Worm (Caenorhabditis elegans) whole organism, L1 larva: Measurements from ENCODE around the gene ldh-1.
A peak's percentile ranks its signal among the peaks of the same experiment; 100 is the strongest.

ENCODE experiments used
- C04F5.9 ChIP-seq: sonication (generic microtip); optimal IDR thresholded peaks from 2 replicates; lab custom pipeline; 2016; ENCODE audit warnings: missing genetic modification characterization, missing compliant biosample characterization
- C16A3.4 ChIP-seq: fragments of 150-350 bp; optimal IDR thresholded peaks from 2 replicates; lab custom pipeline; 2014; ENCODE audit warnings: missing biosample characterization, missing genetic modification characterization
- C34B4.2 ChIP-seq: sonication (generic microtip); optimal IDR thresholded peaks from 2 replicates; lab custom pipeline; 2017; ENCODE audit warnings: mild to moderate bottlenecking, missing genetic modification characterization, missing compliant biosample characterization
- F16B12.6 ChIP-seq: fragments of 150-350 bp; optimal IDR thresholded peaks from 2 replicates; lab custom pipeline; 2014; ENCODE audit warnings: missing biosample characterization, missing genetic modification characterization
- Y116A8C.19 ChIP-seq: sonication (generic microtip); optimal IDR thresholded peaks from 2 replicates; lab custom pipeline; 2016; ENCODE audit warnings: missing compliant biosample characterization, missing genetic modification characterization, borderline replicate concordance
- alr-1 ChIP-seq: fragments of 200-800 bp; sonication (Bioruptor generic); optimal IDR thresholded peaks from 2 replicates; lab custom pipeline; 2018; ENCODE audit warnings: borderline replicate concordance, mild to moderate bottlenecking, missing genetic modification characterization, missing compliant biosample characterization
- aly-2 ChIP-seq: fragments of 150-350 bp; optimal IDR thresholded peaks from 2 replicates; lab custom pipeline; 2014; ENCODE audit warnings: missing biosample characterization, missing genetic modification characterization
- ama-1 ChIP-seq: fragments of 150-350 bp; optimal IDR thresholded peaks from 2 replicates; lab custom pipeline; 2014
- ceh-63 ChIP-seq: fragments of 200-800 bp; sonication (Bioruptor generic); optimal IDR thresholded peaks from 2 replicates; lab custom pipeline; 2018; ENCODE audit warnings: mild to moderate bottlenecking, missing genetic modification characterization, missing compliant biosample characterization
- ceh-88 ChIP-seq: fragments of 200-800 bp; sonication (Bioruptor generic); IDR thresholded peaks from 2 replicates; pipeline ENCODE4 v1.3.6; 2022; ENCODE audit warnings: missing genetic modification characterization, missing compliant biosample characterization
- ceh-90 ChIP-seq: sonication (generic microtip); optimal IDR thresholded peaks from 2 replicates; lab custom pipeline; 2016; ENCODE audit warnings: missing genetic modification characterization, missing compliant biosample characterization
- ces-1 ChIP-seq: fragments of 150-350 bp; optimal IDR thresholded peaks from 2 replicates; lab custom pipeline; 2014; ENCODE audit warnings: missing biosample characterization, missing genetic modification reagents, missing genetic modification characterization
- dpl-1 ChIP-seq, 3 experiments: fragments of 150-350 bp in 2 of 3; sonication (generic microtip) in 1 of 3; optimal IDR thresholded peaks; 2 replicates each; lab custom pipeline; 2014 to 2017; ENCODE audit warnings: missing biosample characterization in 3 of 3, missing genetic modification characterization in 3 of 3, missing genetic modification reagents in 3 of 3
- dsc-1 ChIP-seq: sonication (generic microtip); optimal IDR thresholded peaks from 2 replicates; lab custom pipeline; 2016; ENCODE audit warnings: mild to moderate bottlenecking, missing genetic modification characterization, missing compliant biosample characterization
- efl-3 ChIP-seq: fragments of 200-800 bp; sonication (Bioruptor generic); optimal IDR thresholded peaks from 2 replicates; lab custom pipeline; 2018; ENCODE audit warnings: mild to moderate bottlenecking, missing genetic modification characterization, missing compliant biosample characterization
- egl-27 ChIP-seq, 2 experiments: fragments of 150-350 bp in 1 of 2; sonication (generic microtip); optimal IDR thresholded peaks; 3 replicates each; lab custom pipeline; 2017 to 2018; ENCODE audit warnings: missing biosample characterization in 2 of 2, missing genetic modification characterization in 2 of 2, missing genetic modification reagents in 2 of 2
- elt-2 ChIP-seq: sonication (generic microtip); optimal IDR thresholded peaks from 2 replicates; lab custom pipeline; 2016; ENCODE audit warnings: missing genetic modification characterization, mild to moderate bottlenecking, inconsistent platforms, missing compliant biosample characterization, missing genetic modification reagents
- ets-5 ChIP-seq: fragments of 200-800 bp; sonication (Bioruptor generic); IDR thresholded peaks from 2 replicates; pipeline ENCODE4 v1.3.6; 2022; ENCODE audit warnings: missing genetic modification characterization, missing compliant biosample characterization
- fkh-4 ChIP-seq: sonication (generic microtip); optimal IDR thresholded peaks from 2 replicates; lab custom pipeline; 2016; ENCODE audit warnings: missing compliant biosample characterization, missing genetic modification characterization, borderline replicate concordance
- fkh-8 ChIP-seq: sonication (generic microtip); optimal IDR thresholded peaks from 2 replicates; lab custom pipeline; 2016; ENCODE audit warnings: mild to moderate bottlenecking, missing genetic modification characterization, missing compliant biosample characterization
- fos-1 ChIP-seq: fragments of 150-350 bp; optimal IDR thresholded peaks from 2 replicates; lab custom pipeline; 2014; ENCODE audit warnings: missing biosample characterization, missing genetic modification characterization
- hlh-17 ChIP-seq: fragments of 200-800 bp; sonication (Bioruptor generic); optimal IDR thresholded peaks from 2 replicates; lab custom pipeline; 2018; ENCODE audit warnings: missing genetic modification characterization, mild to moderate bottlenecking, missing compliant biosample characterization, moderate library complexity, borderline replicate concordance
- hpl-2 ChIP-seq: fragments of 150-350 bp; optimal IDR thresholded peaks from 2 replicates; lab custom pipeline; 2014; ENCODE audit warnings: missing biosample characterization, missing genetic modification reagents, missing genetic modification characterization
- irx-1 ChIP-seq: sonication (generic microtip); optimal IDR thresholded peaks from 2 replicates; lab custom pipeline; 2016; ENCODE audit warnings: missing genetic modification characterization, missing compliant biosample characterization
- isw-1 ChIP-seq: fragments of 200-800 bp; sonication (Bioruptor generic); IDR thresholded peaks from 2 replicates; pipeline ENCODE4 v1.3.6; 2022; ENCODE audit warnings: missing genetic modification characterization, missing compliant biosample characterization
- lin-14 ChIP-seq: fragments of 200-800 bp; sonication (Bioruptor generic); optimal IDR thresholded peaks from 2 replicates; lab custom pipeline; 2018; ENCODE audit warnings: mild to moderate bottlenecking, missing genetic modification characterization, moderate library complexity, missing compliant biosample characterization
- lin-35 ChIP-seq, 2 experiments: fragments of 150-350 bp; optimal IDR thresholded peaks; 2 replicates each; lab custom pipeline; 2014; ENCODE audit warnings: missing biosample characterization in 2 of 2, missing genetic modification characterization in 2 of 2, missing genetic modification reagents in 2 of 2
- lir-3 ChIP-seq: sonication (generic microtip); optimal IDR thresholded peaks from 2 replicates; lab custom pipeline; 2016; ENCODE audit warnings: mild to moderate bottlenecking, missing genetic modification characterization, moderate library complexity, missing compliant biosample characterization; ENCODE audit not compliant: poor library complexity
- lsy-2 ChIP-seq, 2 experiments: fragments of 150-350 bp; optimal IDR thresholded peaks; 2 replicates each; lab custom pipeline; 2014; ENCODE audit warnings: missing biosample characterization in 2 of 2, missing genetic modification characterization in 2 of 2
- mef-2 ChIP-seq: fragments of 150-350 bp; optimal IDR thresholded peaks from 2 replicates; lab custom pipeline; 2014; ENCODE audit warnings: missing biosample characterization, missing genetic modification characterization
- mep-1 ChIP-seq: fragments of 150-350 bp; optimal IDR thresholded peaks from 2 replicates; lab custom pipeline; 2014; ENCODE audit warnings: missing biosample characterization, missing genetic modification characterization
- nhr-19 ChIP-seq: fragments of 200-800 bp; sonication (Bioruptor generic); conservative IDR thresholded peaks from 2 replicates; pipeline ENCODE4 v1.3.6; 2022; ENCODE audit warnings: missing genetic modification characterization, missing compliant biosample characterization
- nhr-20 ChIP-seq: sonication (generic microtip); optimal IDR thresholded peaks from 2 replicates; lab custom pipeline; 2016; ENCODE audit warnings: mild to moderate bottlenecking, missing genetic modification characterization, missing compliant biosample characterization
- nhr-237 ChIP-seq: fragments of 150-350 bp; optimal IDR thresholded peaks from 2 replicates; lab custom pipeline; 2014; ENCODE audit warnings: missing biosample characterization, missing genetic modification characterization
- nhr-28 ChIP-seq: fragments of 150-350 bp; optimal IDR thresholded peaks from 2 replicates; lab custom pipeline; 2014; ENCODE audit warnings: missing biosample characterization, missing genetic modification characterization
- nhr-47 ChIP-seq: sonication (generic microtip); optimal IDR thresholded peaks from 2 replicates; lab custom pipeline; 2016; ENCODE audit warnings: mild to moderate bottlenecking, missing genetic modification characterization, moderate library complexity, missing compliant biosample characterization
- nhr-71 ChIP-seq: sonication (generic microtip); optimal IDR thresholded peaks from 2 replicates; lab custom pipeline; 2016; ENCODE audit warnings: mild to moderate bottlenecking, missing genetic modification characterization, moderate library complexity, missing compliant biosample characterization
- nhr-76 ChIP-seq: sonication (generic microtip); optimal IDR thresholded peaks from 2 replicates; lab custom pipeline; 2017; ENCODE audit warnings: missing biosample characterization, missing genetic modification characterization
- nhr-77 ChIP-seq: fragments of 150-350 bp; optimal IDR thresholded peaks from 2 replicates; lab custom pipeline; 2014; ENCODE audit warnings: missing biosample characterization, missing genetic modification characterization
- pqm-1 ChIP-seq: sonication (generic microtip); optimal IDR thresholded peaks from 3 replicates; lab custom pipeline; 2017; ENCODE audit warnings: missing biosample characterization, missing genetic modification characterization
- snu-23 ChIP-seq: sonication (generic microtip); optimal IDR thresholded peaks from 2 replicates; lab custom pipeline; 2016; ENCODE audit warnings: missing genetic modification characterization, missing compliant biosample characterization
- tbx-2 ChIP-seq: sonication (generic microtip); optimal IDR thresholded peaks from 2 replicates; lab custom pipeline; 2016; ENCODE audit warnings: missing genetic modification characterization, missing compliant biosample characterization
- tlp-1 ChIP-seq: fragments of 150-350 bp; optimal IDR thresholded peaks from 2 replicates; lab custom pipeline; 2014; ENCODE audit warnings: missing biosample characterization, missing genetic modification characterization
- unc-130 ChIP-seq: fragments of 150-350 bp; optimal IDR thresholded peaks from 2 replicates; lab custom pipeline; 2017; ENCODE audit warnings: missing biosample characterization, missing genetic modification characterization, inconsistent platforms
- unc-30 ChIP-seq: sonication (generic microtip); optimal IDR thresholded peaks from 2 replicates; lab custom pipeline; 2017; ENCODE audit warnings: missing biosample characterization, missing genetic modification characterization
- unc-62 ChIP-seq: fragments of 150-350 bp; optimal IDR thresholded peaks from 2 replicates; lab custom pipeline; 2014; ENCODE audit warnings: missing biosample characterization, missing genetic modification reagents, missing genetic modification characterization
- unc-86 ChIP-seq: sonication (generic microtip); optimal IDR thresholded peaks from 2 replicates; lab custom pipeline; 2016; ENCODE audit warnings: missing genetic modification characterization, missing compliant biosample characterization
- vab-15 ChIP-seq: sonication (generic microtip); optimal IDR thresholded peaks from 2 replicates; lab custom pipeline; 2017; ENCODE audit warnings: missing genotype, mild to moderate bottlenecking, missing genetic modification characterization, missing compliant biosample characterization
- zag-1 ChIP-seq: fragments of 150-350 bp; optimal IDR thresholded peaks from 2 replicates; lab custom pipeline; 2014; ENCODE audit warnings: missing biosample characterization, missing genetic modification characterization
- zip-4 ChIP-seq: fragments of 200-800 bp; sonication (Bioruptor generic); optimal IDR thresholded peaks from 2 replicates; lab custom pipeline; 2018; ENCODE audit warnings: mild to moderate bottlenecking, missing genetic modification characterization, moderate library complexity, missing compliant biosample characterization
- ztf-11 ChIP-seq, 2 experiments: sonication (generic microtip); optimal IDR thresholded peaks; 2 replicates each; lab custom pipeline; 2016 to 2017; ENCODE audit warnings: missing genetic modification characterization in 2 of 2, missing biosample characterization in 1 of 2, missing compliant biosample characterization in 1 of 2
- ztf-4 ChIP-seq: fragments of 150-350 bp; optimal IDR thresholded peaks from 2 replicates; lab custom pipeline; 2014; ENCODE audit warnings: missing biosample characterization, missing genetic modification characterization

ldh-1 gene

ce11 chrII:11761806-11762512 lies 38.0 kb downstream of the ldh-1 start (continued):
- TF ChIP-seq lir-3 (tag; lab: Kevin White, UChicago) (no peak), fos-1 (tag; lab: Kevin White, UChicago) (no peak), ztf-11 (tag; optimal IDR thresholded peaks at IDR 0.05; lab: Kevin White, UChicago) (no peak), F16B12.6 (tag; lab: Kevin White, UChicago) (peak; percentile 10), ceh-88 (GFP tag; lab: Robert Waterston, UW) (peak; percentile 52; the same call in 1 of the 2 replicates), lin-35 (GFP tag; optimal IDR thresholded peaks at IDR 0.05; lab: Kevin White, UChicago) (peak; percentile 2 to 53), elt-2 (tag; lab: Kevin White, UChicago) (peak; percentile 8), fkh-4 (no peak), snu-23 (GFP tag; lab: Kevin White, UChicago) (peak; percentile 55), ztf-4 (tag; lab: Kevin White, UChicago) (peak; percentile 91), tbx-2 (no peak), unc-130 (tag; lab: Kevin White, UChicago) (no peak), ceh-90 (tag; lab: Kevin White, UChicago) (no peak), C34B4.2 (no peak), mef-2 (tag; lab: Kevin White, UChicago) (peak; percentile 56), dpl-1 (GFP tag; optimal IDR thresholded peaks at IDR 0.05; lab: Kevin White, UChicago) (peak in 2 of 3 experiments; percentile 29 to 46), irx-1 (tag; lab: Kevin White, UChicago) (peak; percentile 15), ces-1 (GFP tag; lab: Kevin White, UChicago) (no peak), fkh-8 (tag; lab: Kevin White, UChicago) (peak; percentile 80), mep-1 (tag; lab: Kevin White, UChicago) (peak; percentile 95), aly-2 (tag; lab: Kevin White, UChicago) (peak; percentile 98), zag-1 (tag; lab: Kevin White, UChicago) (no peak), ets-5 (GFP tag; lab: Robert Waterston, UW) (no peak), nhr-77 (tag; lab: Kevin White, UChicago) (no peak), isw-1 (peak; percentile 14; the same call in 1 of the 2 replicates), nhr-20 (tag; lab: Kevin White, UChicago) (peak; percentile 57), ceh-63 (GFP tag; lab: Kevin White, UChicago) (no peak), nhr-28 (no peak), zip-4 (GFP tag; lab: Kevin White, UChicago) (no peak), vab-15 (tag; lab: Kevin White, UChicago) (no peak), efl-3 (GFP tag; lab: Kevin White, UChicago) (no peak), nhr-71 (tag; lab: Kevin White, UChicago) (peak; percentile 66), pqm-1 (tag; lab: Kevin White, UChicago) (no peak), nhr-19 (GFP tag; lab: Robert Waterston, UW) (peak; percentile 41), Y116A8C.19 (no peak), lsy-2 (tag; optimal IDR thresholded peaks at IDR 0.05; lab: Kevin White, UChicago) (peak in 1 of 2 experiments; percentile 89), C16A3.4 (peak; percentile 19), dsc-1 (tag; lab: Kevin White, UChicago) (no peak), tlp-1 (tag; lab: Kevin White, UChicago) (no peak), C04F5.9 (no peak), egl-27 (tag; optimal IDR thresholded peaks at IDR 0.05; lab: Kevin White, UChicago) (no peak), nhr-237 (tag; lab: Kevin White, UChicago) (no peak), unc-86 (tag; lab: Kevin White, UChicago) (peak; percentile 21), hlh-17 (no peak), alr-1 (tag; lab: Kevin White, UChicago) (no peak), ama-1 (lab: Kevin White, UChicago) (peak; percentile 98), nhr-47 (tag; lab: Kevin White, UChicago) (no peak), unc-62 (GFP tag; lab: Kevin White, UChicago) (no peak), hpl-2 (GFP tag; lab: Kevin White, UChicago) (no peak), nhr-76 (tag; lab: Kevin White, UChicago) (no peak), lin-14 (GFP tag; lab: Kevin White, UChicago) (no peak), unc-30 (tag; lab: Kevin White, UChicago) (no peak)
